Worm (Caenorhabditis elegans): ENCODE results near the gene del-7.

DNA sequence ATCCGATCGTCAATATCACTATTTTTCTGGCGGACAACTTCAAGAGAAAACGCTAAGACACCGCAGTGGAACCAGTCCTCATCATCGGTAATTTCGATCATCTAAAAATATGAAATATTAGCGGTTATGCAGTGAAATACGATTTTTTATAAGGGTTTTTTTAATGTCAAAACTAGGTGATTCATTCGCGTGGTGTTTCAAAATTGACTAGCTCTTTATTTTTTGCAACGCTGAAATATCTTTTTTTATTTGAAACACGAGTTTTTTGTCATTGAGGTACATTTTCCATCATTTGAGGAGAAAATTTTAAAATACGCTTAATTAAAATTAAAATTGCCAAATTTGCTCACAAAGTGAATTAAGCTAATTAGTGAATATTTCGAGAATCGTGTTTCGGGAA is 690 bp upstream of the del-7 start, which contains the start of gene dsb-3:
- TF ChIP-seq nhr-10 (tag; optimal IDR thresholded peaks at IDR 0.05), result no peak
- no peak for TF ChIP-seq nhr-28 (tag; optimal IDR thresholded peaks at IDR 0.05)
- TF ChIP-seq zag-1 (tag; optimal IDR thresholded peaks at IDR 0.05), result no peak

Measured in whole organism, L4 larva.